Worm (Caenorhabditis elegans) whole organism, late embryonic: Measurements from ENCODE around the gene C14E2.6.

Source experiments
- ama-1 ChIP-seq: fragments of 150-350 bp; optimal IDR thresholded peaks from 2 replicates; lab custom pipeline; 2014
- ceh-18 ChIP-seq: sonication (generic microtip); optimal IDR thresholded peaks from 2 replicates; lab custom pipeline; 2016; ENCODE audit warnings: missing genetic modification characterization, missing compliant biosample characterization
- ceh-19 ChIP-seq: fragments of 200-800 bp; sonication (Bioruptor generic); optimal IDR thresholded peaks from 2 replicates; lab custom pipeline; 2018; ENCODE audit warnings: mild to moderate bottlenecking, missing genetic modification characterization, missing compliant biosample characterization
- ceh-24 ChIP-seq: sonication (generic microtip); optimal IDR thresholded peaks from 2 replicates; lab custom pipeline; 2016; ENCODE audit warnings: mild to moderate bottlenecking, missing genetic modification characterization, missing compliant biosample characterization
- che-1 ChIP-seq: sonication (generic microtip); optimal IDR thresholded peaks from 2 replicates; lab custom pipeline; 2016; ENCODE audit warnings: mild to moderate bottlenecking, missing genetic modification characterization, missing compliant biosample characterization
- madf-2 ChIP-seq: sonication (generic microtip); optimal IDR thresholded peaks from 2 replicates; lab custom pipeline; 2017; ENCODE audit warnings: missing genetic modification characterization, missing compliant biosample characterization
- pag-3 ChIP-seq: sonication (generic microtip); optimal IDR thresholded peaks from 2 replicates; lab custom pipeline; 2016; ENCODE audit warnings: missing compliant biosample characterization, missing genetic modification characterization, borderline replicate concordance
- pat-9 ChIP-seq: fragments of 200-800 bp; sonication (Bioruptor generic); optimal IDR thresholded peaks from 2 replicates; lab custom pipeline; 2018; ENCODE audit warnings: mild to moderate bottlenecking, missing genetic modification characterization, moderate library complexity, missing compliant biosample characterization
- sox-4 ChIP-seq: sonication (generic microtip); optimal IDR thresholded peaks from 2 replicates; lab custom pipeline; 2017; ENCODE audit warnings: mild to moderate bottlenecking, missing genetic modification characterization, inconsistent platforms, missing compliant biosample characterization
- ttx-3 ChIP-seq: sonication (generic microtip); optimal IDR thresholded peaks from 2 replicates; lab custom pipeline; 2016; ENCODE audit warnings: missing genetic modification reagents, missing genetic modification characterization, missing compliant biosample characterization
- unc-86 ChIP-seq: sonication (generic microtip); optimal IDR thresholded peaks from 2 replicates; lab custom pipeline; 2016; ENCODE audit warnings: missing genetic modification characterization, missing compliant biosample characterization

DNA sequence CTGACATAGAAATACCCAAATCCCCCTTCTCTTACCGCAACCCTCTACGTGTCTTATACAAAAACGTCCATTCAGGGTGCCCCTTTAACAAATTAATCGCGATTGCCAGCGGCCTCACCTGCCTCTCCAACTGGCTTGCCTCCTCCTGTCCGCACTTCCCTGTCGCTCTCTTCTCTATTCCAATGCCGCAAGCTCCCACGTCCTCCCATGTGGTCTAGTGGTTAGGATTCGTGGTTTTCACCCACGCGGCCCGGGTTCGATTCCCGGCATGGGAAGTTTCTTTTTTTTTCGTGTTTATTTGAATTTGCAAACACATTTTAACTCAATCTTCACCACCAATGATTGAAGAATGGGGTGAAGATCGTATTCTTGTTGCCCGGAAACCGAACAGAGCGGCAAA lies 28.8 kb upstream of the C14E2.6 start:
- TF ChIP-seq unc-86 (peak; percentile 53), ceh-19 (peak; percentile 67), ama-1 (lab: Kevin White, UChicago) (no peak), ttx-3 (tag; lab: Kevin White, UChicago) (peak; percentile 82), ceh-24 (tag; lab: Kevin White, UChicago) (peak; percentile 6), che-1 (tag; lab: Kevin White, UChicago) (peak; percentile 75), sox-4 (tag; lab: Kevin White, UChicago) (peak; percentile 76), madf-2 (peak; percentile 74), pat-9 (tag; lab: Kevin White, UChicago) (peak; percentile 72), ceh-18 (tag; lab: Kevin White, UChicago) (peak; percentile 81), pag-3 (tag; lab: Kevin White, UChicago) (peak; percentile 48)
